Worm (Caenorhabditis elegans): ENCODE data around the gene bbs-5.
"Not testable (repeated sequence)": the region's sequence is repeated elsewhere in the genome, so short reads cannot be mapped to it uniquely, and the experiment has no call there.

- TF ChIP-seq ztf-23 (GFP tag; IDR thresholded peaks at IDR 0.05); med-1 (GFP tag; optimal IDR thresholded peaks at IDR 0.05; ENCODE audit: insufficient read depth); T22C8.4 (GFP tag; IDR thresholded peaks at IDR 0.05); tab-1 (GFP tag; IDR thresholded peaks at IDR 0.05); ztf-29 (GFP tag; IDR thresholded peaks at IDR 0.05): not testable (repeated sequence)
These were observed 39.7 kb downstream of the bbs-5 start, which contains the start of gene Y70G10A.4 for ce11 chrIII:10221860-10222259.
